Worm (Caenorhabditis elegans) whole organism, young adult: Measurements from ENCODE around the gene clec-66.
A peak's percentile ranks its signal among the peaks of the same experiment; 100 is the strongest.

Source experiments
- mcd-1 ChIP-seq: fragments of 200-800 bp; sonication (Bioruptor generic); IDR thresholded peaks from 2 replicates; pipeline ENCODE4 v1.3.6; 2022; ENCODE audit warnings: missing genetic modification reagents, missing genetic modification characterization, missing compliant biosample characterization
- nhr-80 ChIP-seq: sonication (generic microtip); optimal IDR thresholded peaks from 2 replicates; lab custom pipeline; 2016; ENCODE audit warnings: missing genetic modification characterization, missing compliant biosample characterization

DNA sequence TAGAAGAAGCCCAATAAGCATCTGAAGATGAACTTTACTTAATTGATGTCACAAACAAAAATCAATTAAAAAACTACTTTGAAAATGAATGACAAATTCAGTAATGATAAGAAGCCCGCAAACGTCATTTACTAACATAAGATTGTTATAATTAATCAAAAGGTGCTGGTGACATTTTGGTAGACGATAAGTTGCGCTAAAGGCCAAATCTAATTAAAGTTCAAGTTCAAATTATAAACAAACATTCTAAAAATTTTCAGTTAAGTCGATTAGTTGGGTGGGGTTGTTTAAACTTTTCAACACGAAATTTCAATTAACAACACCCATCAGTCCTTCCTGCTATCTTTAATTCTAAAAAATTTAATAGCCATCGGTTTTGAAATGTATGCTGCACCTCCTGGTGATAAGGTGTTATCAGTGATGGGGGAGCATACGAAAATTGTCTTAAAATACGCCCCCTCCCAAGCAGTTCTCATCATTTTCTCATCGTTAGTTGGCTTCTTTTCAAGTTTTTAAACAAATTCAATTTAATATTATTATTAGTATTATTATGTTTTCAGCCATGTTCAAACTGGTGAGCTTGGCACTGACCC, 9.0 kb upstream of the clec-66 start, which contains the start of the genes clec-62 and clec-63:
- TF ChIP-seq mcd-1 (GFP tag; lab: Robert Waterston, UW), result no peak
- TF ChIP-seq nhr-80, result peak; percentile 70
